Worm (Caenorhabditis elegans) whole organism, late embryonic: ENCODE data around the gene srh-113.
A peak's percentile ranks its signal among the peaks of the same experiment; 100 is the strongest.

Source experiments
- C38D4.7 ChIP-seq: fragments of 200-800 bp; sonication (Bioruptor generic); optimal IDR thresholded peaks from 2 replicates; lab custom pipeline; 2018; ENCODE audit warnings: mild to moderate bottlenecking, missing genetic modification characterization, moderate library complexity, missing compliant biosample characterization
- F13H6.1 ChIP-seq: sonication (generic microtip); optimal IDR thresholded peaks from 2 replicates; lab custom pipeline; 2016; ENCODE audit warnings: missing genetic modification characterization, missing compliant biosample characterization
- K09A11.1 ChIP-seq: sonication (generic microtip); optimal IDR thresholded peaks from 2 replicates; lab custom pipeline; 2017; ENCODE audit warnings: antibody characterized with exemption, mild to moderate bottlenecking, missing genetic modification characterization, missing compliant biosample characterization; ENCODE audit not compliant: insufficient read depth
- ceh-14 ChIP-seq: sonication (generic microtip); optimal IDR thresholded peaks from 2 replicates; lab custom pipeline; 2016; ENCODE audit warnings: missing genotype, missing genetic modification characterization, missing compliant biosample characterization
- ceh-18 ChIP-seq: sonication (generic microtip); optimal IDR thresholded peaks from 2 replicates; lab custom pipeline; 2016; ENCODE audit warnings: missing genetic modification characterization, missing compliant biosample characterization
- ceh-19 ChIP-seq: fragments of 200-800 bp; sonication (Bioruptor generic); optimal IDR thresholded peaks from 2 replicates; lab custom pipeline; 2018; ENCODE audit warnings: mild to moderate bottlenecking, missing genetic modification characterization, missing compliant biosample characterization
- ceh-22 ChIP-seq: sonication (generic microtip); optimal IDR thresholded peaks from 2 replicates; lab custom pipeline; 2017; ENCODE audit warnings: missing biosample characterization, missing genetic modification characterization
- ceh-48 ChIP-seq: sonication (generic microtip); optimal IDR thresholded peaks from 2 replicates; lab custom pipeline; 2016; ENCODE audit warnings: missing genetic modification characterization, inconsistent platforms, missing compliant biosample characterization
- ceh-6 ChIP-seq: fragments of 200-800 bp; sonication (Bioruptor generic); optimal IDR thresholded peaks from 2 replicates; lab custom pipeline; 2018; ENCODE audit warnings: mild to moderate bottlenecking, missing genetic modification characterization, missing compliant biosample characterization
- ceh-9 ChIP-seq: sonication (generic microtip); optimal IDR thresholded peaks from 2 replicates; lab custom pipeline; 2016; ENCODE audit warnings: mild to moderate bottlenecking, missing genetic modification characterization, inconsistent platforms, missing compliant biosample characterization
- dmd-4 ChIP-seq: sonication (generic microtip); optimal IDR thresholded peaks from 2 replicates; lab custom pipeline; 2016; ENCODE audit warnings: borderline replicate concordance, missing genetic modification characterization, missing compliant biosample characterization
- dve-1 ChIP-seq: sonication (generic microtip); optimal IDR thresholded peaks from 2 replicates; lab custom pipeline; 2017; ENCODE audit warnings: antibody characterized with exemption, mild to moderate bottlenecking, missing genetic modification characterization, missing compliant biosample characterization
- elt-2 ChIP-seq: sonication (generic microtip); optimal IDR thresholded peaks from 2 replicates; lab custom pipeline; 2016; ENCODE audit warnings: missing genetic modification reagents, missing genetic modification characterization, missing compliant biosample characterization
- elt-4 ChIP-seq: sonication (generic microtip); optimal IDR thresholded peaks from 2 replicates; lab custom pipeline; 2016; ENCODE audit warnings: missing genetic modification characterization, missing compliant biosample characterization
- eyg-1 ChIP-seq: sonication (generic microtip); optimal IDR thresholded peaks from 2 replicates; lab custom pipeline; 2016; ENCODE audit warnings: missing genotype, missing genetic modification characterization, missing compliant biosample characterization
- fax-1 ChIP-seq: sonication (generic microtip); optimal IDR thresholded peaks from 2 replicates; lab custom pipeline; 2016; ENCODE audit warnings: missing genotype, missing genetic modification characterization, missing compliant biosample characterization
- gmeb-2 ChIP-seq: sonication (generic microtip); optimal IDR thresholded peaks from 2 replicates; lab custom pipeline; 2016; ENCODE audit warnings: missing genetic modification characterization, inconsistent platforms, missing compliant biosample characterization
- hlh-30 ChIP-seq: sonication (generic microtip); optimal IDR thresholded peaks from 2 replicates; lab custom pipeline; 2017; ENCODE audit warnings: antibody characterized with exemption, missing genetic modification characterization, missing compliant biosample characterization; ENCODE audit not compliant: insufficient read depth
- lim-6 ChIP-seq: sonication (generic microtip); optimal IDR thresholded peaks from 2 replicates; lab custom pipeline; 2016; ENCODE audit warnings: missing genetic modification characterization, missing compliant biosample characterization
- lin-11 ChIP-seq: fragments of 200-800 bp; sonication (Bioruptor generic); optimal IDR thresholded peaks from 2 replicates; lab custom pipeline; 2018; ENCODE audit warnings: mild to moderate bottlenecking, missing genetic modification characterization, missing compliant biosample characterization
- mec-3 ChIP-seq: sonication (generic microtip); optimal IDR thresholded peaks from 2 replicates; lab custom pipeline; 2016; ENCODE audit warnings: borderline replicate concordance, missing genetic modification characterization, missing compliant biosample characterization
- nfya-1 ChIP-seq: sonication (generic microtip); optimal IDR thresholded peaks from 2 replicates; lab custom pipeline; 2017; ENCODE audit warnings: missing genetic modification characterization, mild to moderate bottlenecking, missing compliant biosample characterization, antibody characterized with exemption, moderate library complexity
- nhr-232 ChIP-seq: sonication (generic microtip); optimal IDR thresholded peaks from 2 replicates; lab custom pipeline; 2016; ENCODE audit warnings: missing genetic modification characterization, missing compliant biosample characterization
- npax-4 ChIP-seq: sonication (generic microtip); optimal IDR thresholded peaks from 2 replicates; lab custom pipeline; 2016; ENCODE audit warnings: missing genetic modification characterization, missing compliant biosample characterization
- odd-2 ChIP-seq: sonication (generic microtip); optimal IDR thresholded peaks from 2 replicates; lab custom pipeline; 2017; ENCODE audit warnings: antibody characterized with exemption, mild to moderate bottlenecking, missing genetic modification characterization, missing compliant biosample characterization
- pag-3 ChIP-seq: sonication (generic microtip); optimal IDR thresholded peaks from 2 replicates; lab custom pipeline; 2016; ENCODE audit warnings: missing compliant biosample characterization, missing genetic modification characterization, borderline replicate concordance
- pax-1 ChIP-seq: fragments of 150-350 bp; optimal IDR thresholded peaks from 2 replicates; lab custom pipeline; 2014; ENCODE audit warnings: missing biosample characterization, missing genetic modification characterization
- pqm-1 ChIP-seq: sonication (generic microtip); optimal IDR thresholded peaks from 2 replicates; lab custom pipeline; 2016; ENCODE audit warnings: missing genetic modification characterization, missing compliant biosample characterization
- ref-2 ChIP-seq: sonication (generic microtip); optimal IDR thresholded peaks from 2 replicates; lab custom pipeline; 2016; ENCODE audit warnings: missing genetic modification characterization, missing compliant biosample characterization
- syd-9 ChIP-seq: sonication (generic microtip); optimal IDR thresholded peaks from 2 replicates; lab custom pipeline; 2016; ENCODE audit warnings: mild to moderate bottlenecking, missing genetic modification characterization, moderate library complexity, missing compliant biosample characterization
- tbx-7 ChIP-seq: sonication (generic microtip); optimal IDR thresholded peaks from 2 replicates; lab custom pipeline; 2016; ENCODE audit warnings: missing genotype, missing genetic modification characterization, missing compliant biosample characterization
- ttx-3 ChIP-seq: sonication (generic microtip); optimal IDR thresholded peaks from 2 replicates; lab custom pipeline; 2016; ENCODE audit warnings: missing genetic modification reagents, missing genetic modification characterization, missing compliant biosample characterization
- unc-3 ChIP-seq, 2 experiments: fragments of 200-800 bp in 1 of 2; sonication (Bioruptor generic) in 1 of 2; sonication (generic microtip) in 1 of 2; conservative IDR thresholded peaks in 1 of 2; optimal IDR thresholded peaks in 1 of 2; 2 replicates each; pipeline versions ENCODE4 v1.3.6 to Lab custom; 2016 to 2022; ENCODE audit warnings: missing compliant biosample characterization in 2 of 2, missing genetic modification characterization in 2 of 2, missing genetic modification reagents in 1 of 2
- unc-42 ChIP-seq: sonication (generic microtip); optimal IDR thresholded peaks from 2 replicates; lab custom pipeline; 2016; ENCODE audit warnings: missing genotype, missing genetic modification characterization, missing compliant biosample characterization
- ztf-16 ChIP-seq: sonication (generic microtip); optimal IDR thresholded peaks from 2 replicates; lab custom pipeline; 2017; ENCODE audit warnings: missing genetic modification characterization, missing compliant biosample characterization

srh-113 gene

ce11 chrV:17243016-17243415 is 30.2 kb downstream of the srh-113 start:
- TF ChIP-seq elt-2 (tag; lab: Kevin White, UChicago) = peak; percentile 37
- TF ChIP-seq ztf-16 (tag; lab: Kevin White, UChicago) = no peak
- TF ChIP-seq elt-4 = no peak
- TF ChIP-seq C38D4.7 (GFP tag; lab: Kevin White, UChicago) = no peak

- TF ChIP-seq ref-2 = no peak
- TF ChIP-seq lin-11 (tag; lab: Kevin White, UChicago) = no peak
- TF ChIP-seq ceh-14 (tag; lab: Kevin White, UChicago) = no peak
- TF ChIP-seq hlh-30 (tag; lab: Kevin White, UChicago) = no peak
- TF ChIP-seq pqm-1 (tag; lab: Kevin White, UChicago) = no peak
- no peak for TF ChIP-seq odd-2 (tag; lab: Kevin White, UChicago)
- no peak for TF ChIP-seq C38D4.7 (GFP tag; lab: Kevin White, UChicago)
- TF ChIP-seq ceh-18 = no peak
- TF ChIP-seq pag-3 = no peak
- TF ChIP-seq fax-1 (tag; lab: Kevin White, UChicago) = no peak
- no peak for TF ChIP-seq mec-3 (tag; lab: Kevin White, UChicago)
- TF ChIP-seq unc-3 (GFP tag; conservative IDR thresholded peaks at IDR 0.05; lab: Robert Waterston, UW) = no peak
- no peak for TF ChIP-seq unc-3 (tag; optimal IDR thresholded peaks at IDR 0.05; lab: Kevin White, UChicago)
- TF ChIP-seq nfya-1 (tag; lab: Kevin White, UChicago) = no peak
- TF ChIP-seq pax-1 (tag; lab: Kevin White, UChicago) = no peak
- no peak for TF ChIP-seq ceh-22 (tag; lab: Kevin White, UChicago)
- no peak for TF ChIP-seq syd-9 (tag; lab: Kevin White, UChicago)
- no peak for TF ChIP-seq npax-4 (tag; lab: Kevin White, UChicago)
- no peak for TF ChIP-seq eyg-1 (tag; lab: Kevin White, UChicago)
- TF ChIP-seq K09A11.1 = no peak
- TF ChIP-seq, all 69 proteins: peak for 0
Measured at ce11 chrV:17245406-17245805, 32.6 kb downstream of the srh-113 start, which contains the start of gene clec-242. Gene clec-242, minus strand, starts transcription at chrV:17245506.

ce11 chrV:17248915-17249314 is 36.1 kb downstream of the srh-113 start, which contains the start of gene clec-243:
Gene clec-243, minus strand, starts transcription at chrV:17249015.
- TF ChIP-seq ceh-9 (tag; lab: Kevin White, UChicago) (no peak), ceh-6 (GFP tag; lab: Kevin White, UChicago) (no peak), nhr-232 (tag; lab: Kevin White, UChicago) (no peak), ceh-14 (tag; lab: Kevin White, UChicago) (no peak), ceh-19 (GFP tag; lab: Kevin White, UChicago) (no peak), tbx-7 (tag; lab: Kevin White, UChicago) (no peak), unc-42 (tag; lab: Kevin White, UChicago) (no peak), ttx-3 (tag; lab: Kevin White, UChicago) (no peak), gmeb-2 (tag; lab: Kevin White, UChicago) (no peak), F13H6.1 (tag; lab: Kevin White, UChicago) (no peak), dve-1 (tag; lab: Kevin White, UChicago) (no peak), ceh-48 (tag; lab: Kevin White, UChicago) (no peak), C38D4.7 (GFP tag; lab: Kevin White, UChicago) (no peak), pag-3 (no peak), unc-3 (GFP tag; conservative IDR thresholded peaks at IDR 0.05; lab: Robert Waterston, UW) (no peak), unc-3 (tag; optimal IDR thresholded peaks at IDR 0.05; lab: Kevin White, UChicago) (no peak), lin-11 (tag; lab: Kevin White, UChicago) (no peak), elt-4 (no peak), odd-2 (tag; lab: Kevin White, UChicago) (no peak), dmd-4 (tag; lab: Kevin White, UChicago) (no peak), lim-6 (tag; lab: Kevin White, UChicago) (no peak)
